Fruit fly (Drosophila melanogaster): ENCODE results near the gene jp.
A peak's percentile ranks its signal among the peaks of the same experiment; 100 is the strongest.

Gene jp

dm6 chr2L:9539988-9540573, 26.5 kb downstream of the jp start, which contains the start of gene CG17855 (continued):
- TF ChIP-seq CG17359 (tag; optimal IDR thresholded peaks at IDR 0.05): peak; percentile 0
- TF ChIP-seq CG12659 (GFP tag; optimal IDR thresholded peaks at IDR 0.05): peak; percentile 31
- TF ChIP-seq pb (GFP tag; optimal IDR thresholded peaks at IDR 0.05): no peak
- peak; percentile 69 for TF ChIP-seq Med (GFP tag)
- TF ChIP-seq B-H2 (GFP tag; optimal IDR thresholded peaks at IDR 0.05): no peak
- TF ChIP-seq Dek (tag; optimal IDR thresholded peaks at IDR 0.05): peak; percentile 6
- peak; percentile 63 for TF ChIP-seq E2f2 (GFP tag; IDR thresholded peaks at IDR 0.05)
- peak; percentile 89 for TF ChIP-seq CG2116 (GFP tag; optimal IDR thresholded peaks at IDR 0.05)
- TF ChIP-seq CG13123 (GFP tag; optimal IDR thresholded peaks at IDR 0.05): no peak
- TF ChIP-seq CG13287 (GFP tag; IDR thresholded peaks at IDR 0.05; ENCODE audit: partially characterized antibody): peak; percentile 33; the same call in 1 of the 2 replicates

dm6 chr2L:9529858-9530378, 36.6 kb downstream of the jp start:
- TF ChIP-seq CG7271 (tag; optimal IDR thresholded peaks at IDR 0.05) (no peak), Meics (GFP tag; optimal IDR thresholded peaks at IDR 0.05) (peak; percentile 34), CG6765 (GFP tag; optimal IDR thresholded peaks at IDR 0.05) (peak; percentile 7), CG13894 (tag; optimal IDR thresholded peaks at IDR 0.05) (no peak), mirr (GFP tag; optimal IDR thresholded peaks at IDR 0.05) (peak; percentile 36), CG15479 (GFP tag; optimal IDR thresholded peaks at IDR 0.05) (peak; percentile 23), exex (tag; optimal IDR thresholded peaks at IDR 0.05) (peak; percentile 46), Pdp1 (GFP tag; optimal IDR thresholded peaks at IDR 0.05) (peak in 1 of 2 experiments; percentile 34), pnt (GFP tag; optimal IDR thresholded peaks at IDR 0.05) (no peak), CG2120 (GFP tag; optimal IDR thresholded peaks at IDR 0.05) (peak; percentile 5), CG18599 (GFP tag; optimal IDR thresholded peaks at IDR 0.05) (peak; percentile 8), CG13296 (GFP tag; optimal IDR thresholded peaks at IDR 0.05) (peak; percentile 2), gro (GFP tag; optimal IDR thresholded peaks at IDR 0.05) (peak; percentile 5), CG34376 (GFP tag; optimal IDR thresholded peaks at IDR 0.05) (peak; percentile 60), Fer1 (GFP tag; optimal IDR thresholded peaks at IDR 0.05) (peak; percentile 18), CG3281 (GFP tag; optimal IDR thresholded peaks at IDR 0.05) (peak; percentile 31), Drgx (GFP tag; IDR thresholded peaks at IDR 0.05) (peak; percentile 27; the same call in 1 of the 2 replicates), CG33213 (GFP tag; optimal IDR thresholded peaks at IDR 0.05) (no peak), Med (GFP tag) (no peak), usp (GFP tag; optimal IDR thresholded peaks at IDR 0.05) (no peak), tll (GFP tag; optimal IDR thresholded peaks at IDR 0.05) (no peak), caup (GFP tag; optimal IDR thresholded peaks at IDR 0.05; ENCODE audit: severe bottlenecking) (peak; percentile 57)

dm6 chr2L:9528215-9528614, 38.3 kb downstream of the jp start, which contains the start of gene CG31883:
Gene CG31883, plus strand, starts transcription at chr2L:9528515.
- no peak for TF ChIP-seq her (GFP tag; optimal IDR thresholded peaks at IDR 0.05)
- TF ChIP-seq fu2 (GFP tag; optimal IDR thresholded peaks at IDR 0.05): no peak
- no peak for TF ChIP-seq salm (tag; optimal IDR thresholded peaks at IDR 0.05)
- no peak for TF ChIP-seq Gug (GFP tag; IDR thresholded peaks at IDR 0.05)
- no peak for TF ChIP-seq sr (GFP tag; IDR thresholded peaks at IDR 0.05)
- no peak for TF ChIP-seq crp (GFP tag; optimal IDR thresholded peaks at IDR 0.05)
- no peak for TF ChIP-seq CG17829 (tag; optimal IDR thresholded peaks at IDR 0.05)
- no peak for TF ChIP-seq Bteb2 (GFP tag; optimal IDR thresholded peaks at IDR 0.05)
- no peak for TF ChIP-seq sima (GFP tag; optimal IDR thresholded peaks at IDR 0.05)
- TF ChIP-seq Ada2b (GFP tag; IDR thresholded peaks at IDR 0.05): no peak
- no peak for TF ChIP-seq hkb (optimal IDR thresholded peaks at IDR 0.05)
- no peak for TF ChIP-seq hkb (GFP tag; IDR thresholded peaks at IDR 0.05)
- TF ChIP-seq slp2 (GFP tag; optimal IDR thresholded peaks at IDR 0.05): no peak
- TF ChIP-seq unc-4 (GFP tag; IDR thresholded peaks at IDR 0.05; ENCODE audit: partially characterized antibody): no peak
- no peak for TF ChIP-seq CG1233 (GFP tag; optimal IDR thresholded peaks at IDR 0.05)
- TF ChIP-seq tgo (GFP tag; IDR thresholded peaks at IDR 0.05): no peak
- no peak for TF ChIP-seq CG4707 (GFP tag; optimal IDR thresholded peaks at IDR 0.05)

All from whole organism, embryonic.